Worm (Caenorhabditis elegans) whole organism, L3 larva: Measurements from ENCODE around the gene Y50E8A.1.

Source experiments
- R02D3.7 ChIP-seq: fragments of 150-350 bp; optimal IDR thresholded peaks from 2 replicates; lab custom pipeline; 2014; ENCODE audit warnings: missing biosample characterization, missing genetic modification characterization
- ZK546.5 ChIP-seq: sonication (generic microtip); optimal IDR thresholded peaks from 2 replicates; lab custom pipeline; 2017; ENCODE audit warnings: missing biosample characterization, missing genetic modification characterization
- aly-2 ChIP-seq: fragments of 150-350 bp; optimal IDR thresholded peaks from 2 replicates; lab custom pipeline; 2014; ENCODE audit warnings: missing biosample characterization, missing genetic modification characterization
- ceh-82 ChIP-seq: fragments of 150-350 bp; optimal IDR thresholded peaks from 2 replicates; lab custom pipeline; 2014; ENCODE audit warnings: missing biosample characterization, missing genetic modification characterization
- ceh-9 ChIP-seq: sonication (generic microtip); optimal IDR thresholded peaks from 2 replicates; lab custom pipeline; 2018; ENCODE audit warnings: missing biosample characterization, missing genetic modification characterization
- daf-12 ChIP-seq: fragments of 150-350 bp; optimal IDR thresholded peaks from 2 replicates; lab custom pipeline; 2014; ENCODE audit warnings: missing biosample characterization, missing genetic modification reagents, missing genetic modification characterization
- egl-27 ChIP-seq: sonication (generic microtip); optimal IDR thresholded peaks from 4 replicates; lab custom pipeline; 2017; ENCODE audit warnings: missing biosample characterization, missing genetic modification reagents, missing genetic modification characterization
- elt-1 ChIP-seq: fragments of 150-350 bp; optimal IDR thresholded peaks from 2 replicates; lab custom pipeline; 2014; ENCODE audit warnings: missing biosample characterization, missing genetic modification characterization
- elt-2 ChIP-seq: sonication (generic microtip); optimal IDR thresholded peaks from 2 replicates; lab custom pipeline; 2016; ENCODE audit warnings: missing genetic modification reagents, mild to moderate bottlenecking, missing genetic modification characterization, missing compliant biosample characterization
- elt-3 ChIP-seq, 3 experiments: fragments of 150-350 bp in 1 of 3; sonication (generic microtip) in 2 of 3; optimal IDR thresholded peaks; 2 replicates in 2 of 3; 4 replicates in 1 of 3; lab custom pipeline; 2014 to 2017; ENCODE audit warnings: missing biosample characterization in 3 of 3, missing genetic modification characterization in 3 of 3
- eor-1 ChIP-seq, 2 experiments: fragments of 150-350 bp; optimal IDR thresholded peaks; 2 replicates each; lab custom pipeline; 2014 to 2018; ENCODE audit warnings: missing biosample characterization in 2 of 2, missing genetic modification characterization in 2 of 2
- fkh-2 ChIP-seq: fragments of 150-350 bp; optimal IDR thresholded peaks from 2 replicates; lab custom pipeline; 2014; ENCODE audit warnings: missing biosample characterization, missing genetic modification reagents, missing genetic modification characterization
- fos-1 ChIP-seq: fragments of 150-350 bp; optimal IDR thresholded peaks from 2 replicates; lab custom pipeline; 2014; ENCODE audit warnings: missing biosample characterization, missing genetic modification characterization
- lin-15B ChIP-seq: fragments of 150-350 bp; optimal IDR thresholded peaks from 2 replicates; lab custom pipeline; 2014; ENCODE audit warnings: missing biosample characterization, missing genetic modification characterization
- lin-39 ChIP-seq: fragments of 150-350 bp; optimal IDR thresholded peaks from 2 replicates; lab custom pipeline; 2018; ENCODE audit warnings: missing biosample characterization, missing genetic modification reagents, missing genetic modification characterization
- lsy-12 ChIP-seq: sonication (generic microtip); optimal IDR thresholded peaks from 2 replicates; lab custom pipeline; 2016; ENCODE audit warnings: mild to moderate bottlenecking, missing genetic modification characterization, missing compliant biosample characterization
- mml-1 ChIP-seq: fragments of 150-350 bp; sonication (generic microtip); optimal IDR thresholded peaks from 3 replicates; lab custom pipeline; 2014; ENCODE audit warnings: missing biosample characterization, missing genetic modification characterization
- nfya-1 ChIP-seq: sonication (generic microtip); optimal IDR thresholded peaks from 2 replicates; lab custom pipeline; 2017; ENCODE audit warnings: missing genetic modification characterization, mild to moderate bottlenecking, missing compliant biosample characterization, antibody characterized with exemption, moderate library complexity; ENCODE audit not compliant: insufficient read depth
- nhr-11 ChIP-seq: fragments of 150-350 bp; optimal IDR thresholded peaks from 2 replicates; lab custom pipeline; 2014; ENCODE audit warnings: missing biosample characterization, missing genetic modification characterization
- nhr-23 ChIP-seq: fragments of 150-350 bp; optimal IDR thresholded peaks from 2 replicates; lab custom pipeline; 2014; ENCODE audit warnings: missing biosample characterization, missing genetic modification reagents, missing genetic modification characterization
- nhr-237 ChIP-seq: fragments of 150-350 bp; optimal IDR thresholded peaks from 2 replicates; lab custom pipeline; 2014; ENCODE audit warnings: missing biosample characterization, missing genetic modification characterization
- nhr-25 ChIP-seq: sonication (generic microtip); optimal IDR thresholded peaks from 2 replicates; lab custom pipeline; 2017; ENCODE audit warnings: missing biosample characterization, missing genetic modification characterization
- nhr-28 ChIP-seq: fragments of 150-350 bp; optimal IDR thresholded peaks from 2 replicates; lab custom pipeline; 2014; ENCODE audit warnings: missing biosample characterization, missing genetic modification characterization
- nhr-43 ChIP-seq: sonication (generic microtip); optimal IDR thresholded peaks from 2 replicates; lab custom pipeline; 2016; ENCODE audit warnings: mild to moderate bottlenecking, missing genetic modification characterization, missing compliant biosample characterization; ENCODE audit not compliant: poor library complexity, severe bottlenecking
- nhr-67 ChIP-seq: fragments of 150-350 bp; optimal IDR thresholded peaks from 2 replicates; lab custom pipeline; 2014; ENCODE audit warnings: missing biosample characterization, missing genetic modification characterization
- nhr-77 ChIP-seq: fragments of 150-350 bp; optimal IDR thresholded peaks from 2 replicates; lab custom pipeline; 2014; ENCODE audit warnings: missing biosample characterization, missing genetic modification characterization
- pha-4 ChIP-seq: fragments of 150-350 bp; optimal IDR thresholded peaks from 2 replicates; lab custom pipeline; 2014; ENCODE audit warnings: missing biosample characterization, missing genetic modification reagents, missing genetic modification characterization
- pqm-1 ChIP-seq: fragments of 150-350 bp; optimal IDR thresholded peaks from 2 replicates; lab custom pipeline; 2017; ENCODE audit warnings: missing biosample characterization, missing genetic modification characterization, inconsistent platforms
- sea-2 ChIP-seq: fragments of 150-350 bp; sonication (generic microtip); optimal IDR thresholded peaks from 4 replicates; lab custom pipeline; 2014; ENCODE audit warnings: missing biosample characterization, missing genetic modification reagents, missing genetic modification characterization
- snpc-4 ChIP-seq: fragments of 150-350 bp; optimal IDR thresholded peaks from 2 replicates; lab custom pipeline; 2014; ENCODE audit warnings: missing biosample characterization, missing genetic modification characterization
- unc-39 ChIP-seq: sonication (generic microtip); optimal IDR thresholded peaks from 4 replicates; lab custom pipeline; 2017; ENCODE audit warnings: missing biosample characterization, missing genetic modification characterization
- unc-62 ChIP-seq: fragments of 150-350 bp; sonication (generic microtip); optimal IDR thresholded peaks from 4 replicates; lab custom pipeline; 2014; ENCODE audit warnings: missing biosample characterization, missing genetic modification reagents, missing genetic modification characterization
- zag-1 ChIP-seq: fragments of 150-350 bp; optimal IDR thresholded peaks from 2 replicates; lab custom pipeline; 2014; ENCODE audit warnings: missing biosample characterization, missing genetic modification characterization
- ztf-11 ChIP-seq: fragments of 150-350 bp; optimal IDR thresholded peaks from 2 replicates; lab custom pipeline; 2014; ENCODE audit warnings: missing biosample characterization, missing genetic modification characterization

The Y50E8A.1 gene

ce11 chrV:14716114-14716513, 10.6 kb upstream of the Y50E8A.1 start, which contains the start of gene fbxa-147:
Gene fbxa-147, plus strand, starts transcription at chrV:14716499.
- no peak for TF ChIP-seq fos-1
- no peak for TF ChIP-seq nhr-43 (tag; lab: Kevin White, UChicago)
- TF ChIP-seq elt-2 (tag; lab: Kevin White, UChicago), result peak; percentile 51

DNA sequence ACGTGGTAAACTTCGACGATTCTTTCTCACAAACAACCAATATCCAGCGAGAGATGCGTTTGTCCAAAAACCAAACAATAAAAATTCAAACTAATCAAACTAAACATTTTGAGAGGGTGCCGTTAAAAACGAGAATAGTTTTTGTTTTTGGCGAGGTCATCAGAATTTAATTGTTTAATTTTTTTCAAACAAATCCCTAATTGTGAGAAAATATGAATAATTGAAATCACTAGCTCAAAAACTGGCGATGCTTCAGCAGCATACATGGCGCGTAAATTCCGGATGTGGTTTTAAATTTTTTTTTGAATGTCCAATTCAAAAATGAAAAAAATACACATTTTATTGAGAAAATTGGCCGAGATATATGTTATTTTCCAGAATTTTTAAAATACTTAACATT, 7.2 kb upstream of the Y50E8A.1 start, which contains the start of gene R08A2.1:
TSS of gene R08A2.1 (minus strand) at position 101 of the 400 bp plus-strand sequence.
- TF ChIP-seq elt-2 (tag; lab: Kevin White, UChicago), result no peak
- TF ChIP-seq zag-1 (tag; lab: Kevin White, UChicago), result no peak
- TF ChIP-seq pqm-1, result no peak
- no peak for TF ChIP-seq pha-4 (tag; lab: Kevin White, UChicago)
- no peak for TF ChIP-seq egl-27 (tag; lab: Kevin White, UChicago)
- no peak for TF ChIP-seq ZK546.5
- no peak for TF ChIP-seq elt-1 (tag; lab: Kevin White, UChicago)
- no peak for TF ChIP-seq ceh-82 (tag; lab: Kevin White, UChicago)

DNA sequence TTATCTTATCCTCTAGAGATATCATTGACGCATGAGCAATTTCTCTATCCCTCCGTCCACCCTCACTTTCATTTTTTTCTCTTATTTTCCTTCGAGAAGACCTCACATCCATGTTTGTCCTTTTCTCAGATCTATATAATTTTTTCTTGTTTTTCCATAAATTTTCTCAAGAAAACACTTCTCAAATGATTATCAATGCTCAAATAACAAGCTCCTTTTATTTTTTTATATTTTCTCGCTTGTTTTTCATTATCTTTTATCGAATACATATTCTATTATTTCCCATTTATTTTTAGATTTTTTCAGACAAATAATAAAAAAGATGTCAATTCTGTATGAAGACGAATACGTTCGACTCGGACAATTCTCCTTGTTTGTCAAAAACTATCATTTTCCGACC, 3.7 kb upstream of the Y50E8A.1 start, which contains the start of gene R08A2.7:
TSS of gene R08A2.7 (plus strand) at position 301 of the 400 bp plus-strand sequence.
- TF ChIP-seq aly-2 (no peak), daf-12 (tag; lab: Kevin White, UChicago) (no peak), unc-39 (no peak), nhr-77 (tag; lab: Kevin White, UChicago) (no peak), ceh-9 (tag; lab: Kevin White, UChicago) (no peak), mml-1 (tag; lab: Kevin White, UChicago) (no peak), ztf-11 (tag; lab: Kevin White, UChicago) (no peak), fkh-2 (tag; lab: Kevin White, UChicago) (no peak)

DNA sequence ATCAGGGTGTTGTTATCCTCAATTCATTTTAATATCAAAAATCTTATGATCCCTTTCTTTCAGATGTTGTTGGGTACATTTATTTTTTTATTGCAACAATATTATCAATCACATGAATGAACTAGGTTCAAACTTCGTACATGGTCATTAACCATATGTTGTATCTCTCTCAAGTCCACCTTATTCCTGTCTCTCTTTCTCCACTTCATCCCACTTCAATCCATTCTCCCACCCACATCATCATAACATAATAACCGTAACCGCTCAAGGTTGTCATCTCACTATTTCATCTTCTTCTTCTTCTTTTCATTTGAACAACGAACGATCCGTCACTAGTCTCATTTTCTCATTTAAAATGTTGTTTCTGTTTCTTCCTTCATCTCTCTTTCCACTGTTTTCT, 1.3 kb upstream of the Y50E8A.1 start:
- TF ChIP-seq nhr-43 (tag; lab: Kevin White, UChicago) (peak; percentile 57), nhr-237 (tag; lab: Kevin White, UChicago) (no peak)

ce11 chrV:14728754-14729153, 2.1 kb downstream of the Y50E8A.1 start, which contains the start of gene Y50E8A.2:
Gene Y50E8A.2, minus strand, starts transcription at chrV:14728854.
- TF ChIP-seq eor-1 (tag; optimal IDR thresholded peaks at IDR 0.05; lab: Kevin White, UChicago) (no peak), lsy-12 (tag; lab: Kevin White, UChicago) (no peak), nhr-25 (tag; lab: Kevin White, UChicago) (no peak), elt-2 (tag; lab: Kevin White, UChicago) (no peak), aly-2 (no peak), nfya-1 (no peak), nhr-11 (no peak), lin-39 (tag; lab: Kevin White, UChicago) (no peak)

DNA sequence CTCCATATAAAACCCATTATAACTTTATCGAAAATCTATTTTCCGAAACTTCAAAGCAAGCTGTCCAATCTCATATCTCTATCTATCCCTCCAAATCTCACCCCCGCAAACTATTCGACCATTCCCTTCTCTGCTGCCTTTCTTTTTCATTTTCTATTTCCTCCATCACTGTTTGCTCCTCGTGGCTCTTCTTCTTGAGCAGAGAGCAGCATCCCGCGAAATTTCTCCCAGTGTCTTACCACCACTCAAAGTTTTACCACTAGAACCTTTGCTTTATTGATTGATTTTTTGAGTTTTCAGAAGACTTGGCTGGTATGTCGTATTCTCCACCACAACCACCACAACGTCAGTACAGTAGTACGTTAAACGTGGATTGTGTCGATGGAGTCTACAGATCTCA, 2.6 kb downstream of the Y50E8A.1 start, which contains the start of gene oig-3:
TSS of gene oig-3 (plus strand) at position 301 of the 400 bp plus-strand sequence.
- TF ChIP-seq nhr-77 (tag; lab: Kevin White, UChicago), result no peak

ce11 chrV:14734187-14734765, 7.6 kb downstream of the Y50E8A.1 start, which contains the start of gene unc-61:
Gene unc-61, minus strand, starts transcription at chrV:14734237.
- TF ChIP-seq lin-39 (tag; lab: Kevin White, UChicago) (peak; percentile 1), R02D3.7 (tag; lab: Kevin White, UChicago) (peak; percentile 82), unc-62 (no peak), ceh-9 (tag; lab: Kevin White, UChicago) (no peak), lin-15B (peak; percentile 74), sea-2 (GFP tag; lab: Kevin White, UChicago) (no peak), eor-1 (tag; optimal IDR thresholded peaks at IDR 0.05; lab: Kevin White, UChicago) (no peak), elt-3 (tag; optimal IDR thresholded peaks at IDR 0.05; lab: Kevin White, UChicago) (no peak), ZK546.5 (no peak), nhr-23 (tag; lab: Kevin White, UChicago) (no peak), snpc-4 (tag; lab: Kevin White, UChicago) (no peak), nhr-67 (tag; lab: Kevin White, UChicago) (no peak), nhr-28 (tag; lab: Kevin White, UChicago) (no peak), pha-4 (tag; lab: Kevin White, UChicago) (peak; percentile 35), daf-12 (tag; lab: Kevin White, UChicago) (no peak), elt-2 (tag; lab: Kevin White, UChicago) (no peak)
